Worm (Caenorhabditis elegans): ENCODE measurements around the gene ubc-23.

DNA sequence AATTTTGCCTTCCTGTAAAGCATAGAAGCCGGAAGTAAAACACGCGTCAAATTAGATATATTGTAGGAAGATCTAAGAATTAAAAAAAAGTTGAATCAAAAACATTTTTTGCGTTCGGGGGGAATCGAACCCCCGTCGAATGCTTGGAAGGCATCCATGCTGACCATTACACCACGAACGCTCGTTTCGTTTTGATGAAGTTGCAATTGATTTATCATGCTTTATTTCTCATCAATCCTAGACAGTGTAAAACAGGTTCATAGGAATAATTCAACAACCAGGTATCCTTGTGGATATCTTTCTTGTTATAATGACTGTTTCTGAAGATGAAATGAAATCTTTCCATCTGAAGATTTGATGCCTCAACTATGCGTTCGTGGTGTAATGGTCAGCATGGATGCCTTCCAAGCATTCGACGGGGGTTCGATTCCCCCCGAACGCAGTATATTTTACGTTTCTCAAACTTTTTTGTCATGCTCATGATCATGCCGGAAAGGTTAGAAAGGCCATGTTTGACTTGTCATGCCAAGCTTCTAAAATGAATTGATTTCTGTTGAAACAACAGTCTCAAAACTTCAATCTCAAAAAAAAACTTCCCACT is 24.2 kb upstream of the ubc-23 start:
- no peak for TF ChIP-seq nfya-2 (GFP tag; IDR thresholded peaks at IDR 0.05)
- TF ChIP-seq F37B4.10 (GFP tag; IDR thresholded peaks at IDR 0.05) = no peak
- TF ChIP-seq T07F8.4 (tag; optimal IDR thresholded peaks at IDR 0.05) = no peak
- TF ChIP-seq fkh-3 (tag; optimal IDR thresholded peaks at IDR 0.05) = no peak
- TF ChIP-seq pha-4 (tag; optimal IDR thresholded peaks at IDR 0.05) = no peak
- no peak for TF ChIP-seq hlh-12 (tag; optimal IDR thresholded peaks at IDR 0.05)
- peak; percentile 58 for TF ChIP-seq nhr-90 (tag; optimal IDR thresholded peaks at IDR 0.05)
- no peak for TF ChIP-seq zfh-2 (GFP tag; conservative IDR thresholded peaks at IDR 0.05)
- no peak for TF ChIP-seq ceh-79 (tag; optimal IDR thresholded peaks at IDR 0.05)
- peak; percentile 42 for TF ChIP-seq snpc-4 (GFP tag; optimal IDR thresholded peaks at IDR 0.05)
- TF ChIP-seq snpc-4 (tag; optimal IDR thresholded peaks at IDR 0.05) = peak in 1 of 4 experiments; percentile 64
- no peak for TF ChIP-seq ama-1 (optimal IDR thresholded peaks at IDR 0.05)
- peak in 1 of 2 experiments; percentile 14 for TF ChIP-seq ama-1 (GFP tag; optimal IDR thresholded peaks at IDR 0.05)
- TF ChIP-seq ZK185.1 (tag; optimal IDR thresholded peaks at IDR 0.05; ENCODE audit: poor library complexity, severe bottlenecking) = peak; percentile 56
- no peak for TF ChIP-seq attf-6 (GFP tag; IDR thresholded peaks at IDR 0.05)

Measured in whole organism, young adult.